Fruit fly (Drosophila melanogaster): ENCODE results near the gene CG31789.

The CG31789 gene

DNA sequence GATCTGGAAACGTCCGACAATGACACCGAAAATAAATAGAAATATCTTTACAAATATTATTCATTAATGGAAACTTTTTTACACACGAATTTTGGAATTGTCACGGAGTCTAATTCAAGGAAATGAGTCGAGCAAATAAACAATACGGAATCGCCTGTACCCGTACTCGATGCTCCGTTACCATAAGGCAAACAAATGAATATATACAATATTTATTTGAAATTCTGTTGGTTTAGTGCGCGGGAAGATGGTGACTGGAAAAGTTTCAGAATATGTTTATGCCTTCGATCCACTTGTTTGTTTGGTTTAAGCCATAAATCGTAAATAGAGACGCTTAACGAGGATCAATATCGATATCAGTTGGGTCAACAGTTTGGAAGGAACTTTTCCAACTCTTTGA is 49.3 kb upstream of the CG31789 start (continued):
- TF ChIP-seq Rfx (GFP tag; IDR thresholded peaks at IDR 0.05), result no peak
- no peak for TF ChIP-seq slou (GFP tag; optimal IDR thresholded peaks at IDR 0.05)
- TF ChIP-seq inv (GFP tag; IDR thresholded peaks at IDR 0.05; ENCODE audit: partially characterized antibody), result no peak
- TF ChIP-seq Optix (GFP tag; IDR thresholded peaks at IDR 0.05), result no peak
- TF ChIP-seq H2.0 (GFP tag; IDR thresholded peaks at IDR 0.05), result no peak
- no peak for TF ChIP-seq CG9797 (GFP tag; optimal IDR thresholded peaks at IDR 0.05)
- no peak for TF ChIP-seq CG10147 (GFP tag; optimal IDR thresholded peaks at IDR 0.05)
- no peak for TF ChIP-seq H15 (GFP tag; IDR thresholded peaks at IDR 0.05)
- TF ChIP-seq Fer1 (GFP tag; optimal IDR thresholded peaks at IDR 0.05), result peak; percentile 10
- no peak for TF ChIP-seq bcd (GFP tag; optimal IDR thresholded peaks at IDR 0.05)
- TF ChIP-seq CG18619 (GFP tag; optimal IDR thresholded peaks at IDR 0.05), result no peak
- no peak for TF ChIP-seq Hsf (GFP tag; optimal IDR thresholded peaks at IDR 0.05)
- TF ChIP-seq crp (GFP tag; optimal IDR thresholded peaks at IDR 0.05), result no peak
- no peak for TF ChIP-seq Dip3 (GFP tag; optimal IDR thresholded peaks at IDR 0.05)
- no peak for TF ChIP-seq tll (GFP tag; optimal IDR thresholded peaks at IDR 0.05)
- no peak for TF ChIP-seq cato (GFP tag; optimal IDR thresholded peaks at IDR 0.05; ENCODE audit: borderline replicate concordance)
- no peak for TF ChIP-seq CG5953 (GFP tag; IDR thresholded peaks at IDR 0.05)
- no peak for TF ChIP-seq Max (GFP tag; optimal IDR thresholded peaks at IDR 0.05)
- TF ChIP-seq CG4707 (GFP tag; optimal IDR thresholded peaks at IDR 0.05), result no peak
- no peak for TF ChIP-seq Fer2 (tag; optimal IDR thresholded peaks at IDR 0.05)
- no peak for TF ChIP-seq Elba2 (GFP tag; optimal IDR thresholded peaks at IDR 0.05)
- TF ChIP-seq Nf-YC (tag; optimal IDR thresholded peaks at IDR 0.05), result no peak
- TF ChIP-seq Hmx (GFP tag; optimal IDR thresholded peaks at IDR 0.05), result no peak
- peak; percentile 9 for TF ChIP-seq CG7745 (tag; optimal IDR thresholded peaks at IDR 0.05)
- TF ChIP-seq CG9876 (GFP tag; optimal IDR thresholded peaks at IDR 0.05), result no peak
- no peak for TF ChIP-seq CG12104 (GFP tag; optimal IDR thresholded peaks at IDR 0.05)
- TF ChIP-seq phol (tag; optimal IDR thresholded peaks at IDR 0.05), result no peak
- peak; percentile 20 for TF ChIP-seq CG3281 (GFP tag; optimal IDR thresholded peaks at IDR 0.05)
- peak; percentile 9 for TF ChIP-seq sd (tag; optimal IDR thresholded peaks at IDR 0.05)
- no peak for TF ChIP-seq Abd-B (GFP tag; optimal IDR thresholded peaks at IDR 0.05)
- no peak for TF ChIP-seq ewg (GFP tag; optimal IDR thresholded peaks at IDR 0.05)
- no peak for TF ChIP-seq Dad (GFP tag; optimal IDR thresholded peaks at IDR 0.05)
- TF ChIP-seq CG4328 (GFP tag; optimal IDR thresholded peaks at IDR 0.05), result no peak
- TF ChIP-seq CG12219 (GFP tag; optimal IDR thresholded peaks at IDR 0.05), result no peak
- TF ChIP-seq Rx (GFP tag; IDR thresholded peaks at IDR 0.05), result no peak
- no peak for TF ChIP-seq GATAe (GFP tag; conservative IDR thresholded peaks at IDR 0.05)
- no peak for TF ChIP-seq CG13123 (GFP tag; optimal IDR thresholded peaks at IDR 0.05)
- TF ChIP-seq ham (GFP tag; IDR thresholded peaks at IDR 0.05), result no peak
- peak; percentile 13 for TF ChIP-seq CG15696 (tag; optimal IDR thresholded peaks at IDR 0.05)
- TF ChIP-seq D (optimal IDR thresholded peaks at IDR 0.05), result no peak
- no peak for TF ChIP-seq D (GFP tag; optimal IDR thresholded peaks at IDR 0.05)

DNA sequence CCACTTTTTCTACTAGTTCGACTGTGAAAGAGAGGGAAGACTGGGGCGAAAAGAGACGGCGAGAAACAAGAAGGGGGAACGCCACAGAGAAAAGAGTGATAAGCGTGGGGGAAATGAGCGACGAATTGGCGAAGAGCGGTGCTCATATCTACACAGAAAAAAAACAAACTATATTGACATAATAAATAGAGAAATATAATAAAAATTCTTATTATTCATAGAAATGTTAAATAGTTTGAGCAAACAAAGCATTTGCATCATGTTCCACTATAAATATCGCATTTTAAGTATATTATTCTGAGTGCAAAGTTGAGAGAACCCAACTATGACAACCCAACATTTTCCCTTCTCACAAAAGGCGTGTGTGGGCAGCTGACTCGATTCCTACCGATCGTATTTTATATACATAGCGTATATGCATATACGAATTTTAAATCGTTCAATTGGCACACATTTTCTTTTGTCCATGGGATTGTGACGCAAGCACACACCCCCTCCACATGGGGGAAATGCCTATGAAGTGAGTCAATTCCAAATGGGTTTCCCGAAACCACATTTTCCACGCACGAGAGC is 47.7 kb upstream of the CG31789 start:
- TF ChIP-seq CG15269 (tag; optimal IDR thresholded peaks at IDR 0.05) (peak; percentile 82), CG9876 (GFP tag; optimal IDR thresholded peaks at IDR 0.05) (no peak), tna (GFP tag; IDR thresholded peaks at IDR 0.05; ENCODE audit: partially characterized antibody) (no peak), CG11696 (GFP tag; IDR thresholded peaks at IDR 0.05) (peak; percentile 56; the same call in 1 of the 2 replicates), ash1 (GFP tag; optimal IDR thresholded peaks at IDR 0.05) (no peak), CG7963 (GFP tag; IDR thresholded peaks at IDR 0.05; ENCODE audit: partially characterized antibody) (no peak), Six4 (GFP tag; optimal IDR thresholded peaks at IDR 0.05) (peak; percentile 65), CG6683 (GFP tag; optimal IDR thresholded peaks at IDR 0.05) (peak; percentile 63), CG11560 (tag; IDR thresholded peaks at IDR 0.05) (0 out of 3 replicates have a peak, but pooled peaks have one; percentile 23), zf30C (GFP tag; optimal IDR thresholded peaks at IDR 0.05) (no peak), disco-r (GFP tag; optimal IDR thresholded peaks at IDR 0.05) (no peak), Doc3 (GFP tag; IDR thresholded peaks at IDR 0.05; ENCODE audit: partially characterized antibody) (no peak), Doc2 (GFP tag; IDR thresholded peaks at IDR 0.05) (no peak)
